Worm (Caenorhabditis elegans): ENCODE measurements around the gene srh-78.

DNA sequence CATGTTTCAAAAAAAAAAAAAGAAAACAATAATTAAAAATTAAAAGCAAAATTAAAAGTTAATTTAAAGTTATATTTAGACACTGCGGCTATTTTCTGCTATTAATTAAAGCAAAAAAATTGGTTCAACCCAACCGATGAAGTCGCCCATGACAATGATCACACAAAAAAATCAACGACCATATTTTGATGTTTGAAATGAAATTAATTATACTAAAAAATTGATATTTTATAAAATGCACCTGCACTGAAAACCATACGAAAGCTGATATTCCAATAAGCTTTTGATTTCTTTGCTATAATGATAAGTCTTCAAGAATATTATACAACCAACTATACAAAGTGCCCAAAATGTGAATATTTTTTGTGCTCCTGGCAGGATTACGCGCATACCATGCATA is 2.7 kb downstream of the srh-78 start, which contains the start of gene srh-80:
- TF ChIP-seq tab-1 (GFP tag; IDR thresholded peaks at IDR 0.05) (no peak), med-1 (GFP tag; optimal IDR thresholded peaks at IDR 0.05; ENCODE audit: insufficient read depth) (no peak), T22C8.4 (GFP tag; IDR thresholded peaks at IDR 0.05) (no peak), ztf-23 (GFP tag; IDR thresholded peaks at IDR 0.05) (no peak)
